Fruit fly (Drosophila melanogaster): ENCODE results near the gene Nmdmc.

The Nmdmc gene

dm6 chr3R:8992928-8993579 is 57.3 kb downstream of the Nmdmc start, which contains the start of gene CG11975 (continued):
- no peak for TF ChIP-seq CG11504 (tag; optimal IDR thresholded peaks at IDR 0.05)
- no peak for TF ChIP-seq Blimp-1 (GFP tag; optimal IDR thresholded peaks at IDR 0.05)
- TF ChIP-seq wor (GFP tag; IDR thresholded peaks at IDR 0.05), result peak; percentile 36; the same call in 1 of the 2 replicates
- TF ChIP-seq Dip3 (GFP tag; optimal IDR thresholded peaks at IDR 0.05), result peak; percentile 82
- TF ChIP-seq CG42726 (GFP tag; IDR thresholded peaks at IDR 0.05; ENCODE audit: partially characterized antibody), result no peak
- TF ChIP-seq CG17568 (GFP tag; optimal IDR thresholded peaks at IDR 0.05), result no peak
- TF ChIP-seq CG14014 (GFP tag; IDR thresholded peaks at IDR 0.05), result peak; percentile 57; the same call in 1 of the 2 replicates
- TF ChIP-seq CG6175 (GFP tag; IDR thresholded peaks at IDR 0.05), result no peak
- TF ChIP-seq Xbp1 (GFP tag; optimal IDR thresholded peaks at IDR 0.05), result peak; percentile 78
- TF ChIP-seq pan (optimal IDR thresholded peaks at IDR 0.05), result no peak
- TF ChIP-seq pan (GFP tag; optimal IDR thresholded peaks at IDR 0.05 in 1 of 2, IDR thresholded peaks at IDR 0.05 in 1 of 2), result peak in 1 of 2 experiments; percentile 24
- TF ChIP-seq Myb (GFP tag; optimal IDR thresholded peaks at IDR 0.05), result peak; percentile 74
- no peak for TF ChIP-seq Sox100B (GFP tag; optimal IDR thresholded peaks at IDR 0.05)
- 0 out of 3 replicates have a peak, but pooled peaks have one; percentile 26 for TF ChIP-seq zen2 (GFP tag; IDR thresholded peaks at IDR 0.05; ENCODE audit: partially characterized antibody)
- TF ChIP-seq en (GFP tag; optimal IDR thresholded peaks at IDR 0.05), result peak; percentile 62
- TF ChIP-seq cato (GFP tag; optimal IDR thresholded peaks at IDR 0.05; ENCODE audit: borderline replicate concordance), result peak; percentile 55
- TF ChIP-seq CG16779 (GFP tag; IDR thresholded peaks at IDR 0.05), result no peak
- no peak for TF ChIP-seq ato (GFP tag; IDR thresholded peaks at IDR 0.05; ENCODE audit: partially characterized antibody)
- no peak for TF ChIP-seq Lpt (GFP tag; optimal IDR thresholded peaks at IDR 0.05)
- no peak for TF ChIP-seq TFAM (GFP tag; optimal IDR thresholded peaks at IDR 0.05)
- TF ChIP-seq wdn (GFP tag; IDR thresholded peaks at IDR 0.05), result peak; percentile 24; the same call in 1 of the 2 replicates
- peak; percentile 77 for TF ChIP-seq hkb (optimal IDR thresholded peaks at IDR 0.05)
- no peak for TF ChIP-seq hkb (GFP tag; IDR thresholded peaks at IDR 0.05)
- peak; percentile 4 for TF ChIP-seq Spps (tag; optimal IDR thresholded peaks at IDR 0.05)
- TF ChIP-seq gce (GFP tag; IDR thresholded peaks at IDR 0.05), result no peak
- no peak for TF ChIP-seq CG2202 (tag; optimal IDR thresholded peaks at IDR 0.05)

Data from whole organism, embryonic.